Worm (Caenorhabditis elegans): Measurements from ENCODE around the gene K10D11.3.
A peak's percentile ranks its signal among the peaks of the same experiment; 100 is the strongest.

DNA sequence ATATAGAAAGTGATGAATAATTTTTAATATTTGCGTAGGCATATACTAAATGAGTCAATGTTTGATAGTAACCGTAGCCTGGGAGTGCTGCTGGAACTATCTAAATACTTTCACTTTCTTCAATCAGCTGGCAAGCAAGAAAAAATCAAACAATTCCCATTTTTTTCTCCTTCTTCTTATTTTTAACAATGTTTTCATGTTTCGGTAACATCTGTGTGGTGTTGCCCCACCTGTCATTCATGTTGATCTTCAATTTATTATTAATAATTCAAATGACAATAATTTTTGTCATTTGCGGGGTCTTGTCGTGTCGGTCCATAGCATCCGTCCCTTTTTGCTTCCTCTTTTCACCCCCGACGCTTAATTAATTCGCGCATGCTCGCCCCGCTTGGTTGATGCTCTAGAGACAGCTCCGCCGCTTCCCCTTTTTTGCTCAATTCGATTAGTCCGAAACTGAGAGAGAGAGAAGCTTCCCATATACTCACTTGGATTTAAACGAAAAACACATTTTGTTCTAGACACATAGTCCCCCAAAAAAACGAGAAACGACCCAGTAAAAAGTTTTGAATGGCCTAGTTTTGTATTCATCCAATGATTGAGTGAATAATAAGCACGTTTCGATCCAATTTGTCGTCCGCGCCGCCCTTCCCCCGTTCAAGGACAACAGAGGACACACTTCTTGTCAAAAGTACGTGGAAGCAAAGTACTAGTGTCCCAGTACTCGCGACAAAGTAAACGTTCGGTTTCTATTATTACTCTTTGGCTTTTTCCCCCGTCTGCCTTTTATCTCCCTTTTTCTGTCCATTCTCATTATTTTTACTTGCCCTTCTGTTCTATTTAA, 42.1 kb upstream of the K10D11.3 start:
- TF ChIP-seq egl-27 (tag; optimal IDR thresholded peaks at IDR 0.05) = no peak
- TF ChIP-seq lsy-2 (tag; optimal IDR thresholded peaks at IDR 0.05) = no peak
- TF ChIP-seq nhr-129 (tag; optimal IDR thresholded peaks at IDR 0.05) = peak; percentile 32
- no peak for TF ChIP-seq nhr-21 (tag; optimal IDR thresholded peaks at IDR 0.05)
- TF ChIP-seq mab-5 (tag; optimal IDR thresholded peaks at IDR 0.05) = no peak

Measured in whole organism, L2 larva.